Fruit fly (Drosophila melanogaster): ENCODE measurements around the gene HLH4C.

- TF ChIP-seq YL-1 (GFP tag; optimal IDR thresholded peaks at IDR 0.05) (no peak), TFAM (GFP tag; optimal IDR thresholded peaks at IDR 0.05) (no peak), CG18764 (GFP tag; optimal IDR thresholded peaks at IDR 0.05) (no peak), Lpt (GFP tag; optimal IDR thresholded peaks at IDR 0.05) (no peak), Stat92E (GFP tag; optimal IDR thresholded peaks at IDR 0.05) (no peak), CG18011 (GFP tag; optimal IDR thresholded peaks at IDR 0.05) (no peak), Dip3 (GFP tag; optimal IDR thresholded peaks at IDR 0.05) (no peak)
Observed at dm6 chrX:4664107-4664506, 16.9 kb upstream of the HLH4C start.

All from whole organism, embryonic.